Worm (Caenorhabditis elegans) whole organism, L1 larva: Measurements from ENCODE around the gene F26F2.13.
"Not testable (repeated sequence)": the region's sequence is repeated elsewhere in the genome, so short reads cannot be mapped to it uniquely, and the experiment has no call there.

Experiments
- dpl-1 ChIP-seq, 3 experiments: fragments of 150-350 bp in 2 of 3; sonication (generic microtip) in 1 of 3; optimal IDR thresholded peaks; 2 replicates each; lab custom pipeline; 2014 to 2017; ENCODE audit warnings: missing biosample characterization in 3 of 3, missing genetic modification characterization in 3 of 3, missing genetic modification reagents in 3 of 3
- isw-1 ChIP-seq: fragments of 200-800 bp; sonication (Bioruptor generic); IDR thresholded peaks from 2 replicates; pipeline ENCODE4 v1.3.6; 2022; ENCODE audit warnings: missing genetic modification characterization, missing compliant biosample characterization
- lin-13 ChIP-seq: fragments of 150-350 bp; optimal IDR thresholded peaks from 2 replicates; lab custom pipeline; 2014; ENCODE audit warnings: missing biosample characterization, missing genetic modification reagents, missing genetic modification characterization
- lin-39 ChIP-seq: fragments of 150-350 bp; optimal IDR thresholded peaks from 2 replicates; lab custom pipeline; 2014; ENCODE audit warnings: missing biosample characterization, missing genetic modification reagents, missing genetic modification characterization
- lsy-2 ChIP-seq, 2 experiments: fragments of 150-350 bp; optimal IDR thresholded peaks; 2 replicates each; lab custom pipeline; 2014; ENCODE audit warnings: missing biosample characterization in 2 of 2, missing genetic modification characterization in 2 of 2
- nhr-12 ChIP-seq: sonication (generic microtip); optimal IDR thresholded peaks from 2 replicates; lab custom pipeline; 2017; ENCODE audit warnings: missing biosample characterization, missing genetic modification characterization
- nhr-28 ChIP-seq: fragments of 150-350 bp; optimal IDR thresholded peaks from 2 replicates; lab custom pipeline; 2014; ENCODE audit warnings: missing biosample characterization, missing genetic modification characterization
- nhr-85 ChIP-seq: sonication (generic microtip); peaks from one replicate; lab custom pipeline; 2016; ENCODE audit warnings: missing genetic modification characterization, inconsistent platforms, missing compliant biosample characterization
- pqm-1 ChIP-seq: sonication (generic microtip); optimal IDR thresholded peaks from 3 replicates; lab custom pipeline; 2017; ENCODE audit warnings: missing biosample characterization, missing genetic modification characterization
- tbx-2 ChIP-seq: sonication (generic microtip); optimal IDR thresholded peaks from 2 replicates; lab custom pipeline; 2016; ENCODE audit warnings: missing genetic modification characterization, missing compliant biosample characterization
- tlp-1 ChIP-seq: fragments of 150-350 bp; optimal IDR thresholded peaks from 2 replicates; lab custom pipeline; 2014; ENCODE audit warnings: missing biosample characterization, missing genetic modification characterization
- ztf-11 ChIP-seq, 2 experiments: sonication (generic microtip); optimal IDR thresholded peaks; 2 replicates each; lab custom pipeline; 2016 to 2017; ENCODE audit warnings: missing genetic modification characterization in 2 of 2, missing biosample characterization in 1 of 2, missing compliant biosample characterization in 1 of 2
- ztf-4 ChIP-seq: fragments of 150-350 bp; optimal IDR thresholded peaks from 2 replicates; lab custom pipeline; 2014; ENCODE audit warnings: missing biosample characterization, missing genetic modification characterization

ce11 chrV:20564054-20564453, at the start of gene F26F2.13:
- TF ChIP-seq ztf-11 (tag; optimal IDR thresholded peaks at IDR 0.05; lab: Kevin White, UChicago); tlp-1; nhr-28 (tag; lab: Kevin White, UChicago); tbx-2; pqm-1 (tag; lab: Kevin White, UChicago); lin-39 (tag; lab: Kevin White, UChicago); lsy-2 (tag; optimal IDR thresholded peaks at IDR 0.05; lab: Kevin White, UChicago); nhr-85 (tag; lab: Kevin White, UChicago); isw-1 (GFP tag; lab: Robert Waterston, UW); nhr-12; lin-13 (GFP tag; lab: Kevin White, UChicago); ztf-4 (tag; lab: Kevin White, UChicago); dpl-1 (GFP tag; optimal IDR thresholded peaks at IDR 0.05; lab: Kevin White, UChicago): not testable (repeated sequence)
